Worm (Caenorhabditis elegans) whole organism, L3 larva: Measurements from ENCODE around the gene asb-2.

Experiments
- ZK546.5 ChIP-seq: sonication (generic microtip); optimal IDR thresholded peaks from 2 replicates; lab custom pipeline; 2017; ENCODE audit warnings: missing biosample characterization, missing genetic modification characterization
- ceh-16 ChIP-seq: sonication (generic microtip); optimal IDR thresholded peaks from 2 replicates; lab custom pipeline; 2017; ENCODE audit warnings: missing biosample characterization, missing genetic modification characterization
- ceh-28 ChIP-seq: fragments of 150-350 bp; optimal IDR thresholded peaks from 2 replicates; lab custom pipeline; 2014; ENCODE audit warnings: missing biosample characterization, missing genetic modification reagents, missing genetic modification characterization
- ceh-82 ChIP-seq: fragments of 150-350 bp; optimal IDR thresholded peaks from 2 replicates; lab custom pipeline; 2014; ENCODE audit warnings: missing biosample characterization, missing genetic modification characterization
- ceh-9 ChIP-seq: sonication (generic microtip); optimal IDR thresholded peaks from 2 replicates; lab custom pipeline; 2018; ENCODE audit warnings: missing biosample characterization, missing genetic modification characterization
- egl-27 ChIP-seq: sonication (generic microtip); optimal IDR thresholded peaks from 4 replicates; lab custom pipeline; 2017; ENCODE audit warnings: missing biosample characterization, missing genetic modification reagents, missing genetic modification characterization
- egl-5 ChIP-seq: fragments of 150-350 bp; optimal IDR thresholded peaks from 2 replicates; lab custom pipeline; 2017; ENCODE audit warnings: missing biosample characterization, missing genetic modification reagents, missing genetic modification characterization, inconsistent platforms
- elt-1 ChIP-seq: fragments of 150-350 bp; optimal IDR thresholded peaks from 2 replicates; lab custom pipeline; 2014; ENCODE audit warnings: missing biosample characterization, missing genetic modification characterization
- elt-2 ChIP-seq: sonication (generic microtip); optimal IDR thresholded peaks from 2 replicates; lab custom pipeline; 2016; ENCODE audit warnings: missing genetic modification reagents, mild to moderate bottlenecking, missing genetic modification characterization, missing compliant biosample characterization
- elt-3 ChIP-seq, 3 experiments: fragments of 150-350 bp in 1 of 3; sonication (generic microtip) in 2 of 3; optimal IDR thresholded peaks; 2 replicates in 2 of 3; 4 replicates in 1 of 3; lab custom pipeline; 2014 to 2017; ENCODE audit warnings: missing biosample characterization in 3 of 3, missing genetic modification characterization in 3 of 3
- eor-1 ChIP-seq, 2 experiments: fragments of 150-350 bp; optimal IDR thresholded peaks; 2 replicates each; lab custom pipeline; 2014 to 2018; ENCODE audit warnings: missing biosample characterization in 2 of 2, missing genetic modification characterization in 2 of 2
- fkh-10 ChIP-seq: sonication (generic microtip); optimal IDR thresholded peaks from 2 replicates; lab custom pipeline; 2017; ENCODE audit warnings: missing biosample characterization, missing genetic modification reagents, missing genetic modification characterization
- fos-1 ChIP-seq: fragments of 150-350 bp; optimal IDR thresholded peaks from 2 replicates; lab custom pipeline; 2014; ENCODE audit warnings: missing biosample characterization, missing genetic modification characterization
- jun-1 ChIP-seq: fragments of 150-350 bp; optimal IDR thresholded peaks from 2 replicates; lab custom pipeline; 2014; ENCODE audit warnings: missing biosample characterization, missing genetic modification reagents, missing genetic modification characterization
- lin-15B ChIP-seq: fragments of 150-350 bp; optimal IDR thresholded peaks from 2 replicates; lab custom pipeline; 2014; ENCODE audit warnings: missing biosample characterization, missing genetic modification characterization
- lin-39 ChIP-seq: fragments of 150-350 bp; optimal IDR thresholded peaks from 2 replicates; lab custom pipeline; 2018; ENCODE audit warnings: missing biosample characterization, missing genetic modification reagents, missing genetic modification characterization
- lsy-12 ChIP-seq: sonication (generic microtip); optimal IDR thresholded peaks from 2 replicates; lab custom pipeline; 2016; ENCODE audit warnings: mild to moderate bottlenecking, missing genetic modification characterization, missing compliant biosample characterization
- mdl-1 ChIP-seq: fragments of 150-350 bp; optimal IDR thresholded peaks from 2 replicates; lab custom pipeline; 2014; ENCODE audit warnings: missing biosample characterization, missing genetic modification characterization
- nfya-1 ChIP-seq: sonication (generic microtip); optimal IDR thresholded peaks from 2 replicates; lab custom pipeline; 2017; ENCODE audit warnings: missing genetic modification characterization, mild to moderate bottlenecking, missing compliant biosample characterization, antibody characterized with exemption, moderate library complexity; ENCODE audit not compliant: insufficient read depth
- nhr-11 ChIP-seq: fragments of 150-350 bp; optimal IDR thresholded peaks from 2 replicates; lab custom pipeline; 2014; ENCODE audit warnings: missing biosample characterization, missing genetic modification characterization
- nhr-12 ChIP-seq: fragments of 150-350 bp; optimal IDR thresholded peaks from 2 replicates; lab custom pipeline; 2014; ENCODE audit warnings: missing biosample characterization, missing genetic modification characterization
- nhr-23 ChIP-seq: fragments of 150-350 bp; optimal IDR thresholded peaks from 2 replicates; lab custom pipeline; 2014; ENCODE audit warnings: missing biosample characterization, missing genetic modification reagents, missing genetic modification characterization
- nhr-237 ChIP-seq: fragments of 150-350 bp; optimal IDR thresholded peaks from 2 replicates; lab custom pipeline; 2014; ENCODE audit warnings: missing biosample characterization, missing genetic modification characterization
- nhr-25 ChIP-seq: sonication (generic microtip); optimal IDR thresholded peaks from 2 replicates; lab custom pipeline; 2017; ENCODE audit warnings: missing biosample characterization, missing genetic modification characterization
- nhr-43 ChIP-seq: sonication (generic microtip); optimal IDR thresholded peaks from 2 replicates; lab custom pipeline; 2016; ENCODE audit warnings: mild to moderate bottlenecking, missing genetic modification characterization, missing compliant biosample characterization; ENCODE audit not compliant: poor library complexity, severe bottlenecking
- nhr-67 ChIP-seq: fragments of 150-350 bp; optimal IDR thresholded peaks from 2 replicates; lab custom pipeline; 2014; ENCODE audit warnings: missing biosample characterization, missing genetic modification characterization
- nhr-76 ChIP-seq: fragments of 150-350 bp; sonication (generic microtip); optimal IDR thresholded peaks from 5 replicates; lab custom pipeline; 2014; ENCODE audit warnings: missing biosample characterization, missing genetic modification characterization
- pqm-1 ChIP-seq: fragments of 150-350 bp; optimal IDR thresholded peaks from 2 replicates; lab custom pipeline; 2017; ENCODE audit warnings: missing biosample characterization, missing genetic modification characterization, inconsistent platforms
- snpc-4 ChIP-seq: fragments of 150-350 bp; optimal IDR thresholded peaks from 2 replicates; lab custom pipeline; 2014; ENCODE audit warnings: missing biosample characterization, missing genetic modification characterization
- tbx-2 ChIP-seq: sonication (generic microtip); optimal IDR thresholded peaks from 2 replicates; lab custom pipeline; 2016; ENCODE audit warnings: mild to moderate bottlenecking, missing genetic modification characterization, missing compliant biosample characterization
- unc-39 ChIP-seq: sonication (generic microtip); optimal IDR thresholded peaks from 4 replicates; lab custom pipeline; 2017; ENCODE audit warnings: missing biosample characterization, missing genetic modification characterization
- unc-62 ChIP-seq: fragments of 150-350 bp; sonication (generic microtip); optimal IDR thresholded peaks from 4 replicates; lab custom pipeline; 2014; ENCODE audit warnings: missing biosample characterization, missing genetic modification reagents, missing genetic modification characterization
- zag-1 ChIP-seq: fragments of 150-350 bp; optimal IDR thresholded peaks from 2 replicates; lab custom pipeline; 2014; ENCODE audit warnings: missing biosample characterization, missing genetic modification characterization
- ztf-11 ChIP-seq: fragments of 150-350 bp; optimal IDR thresholded peaks from 2 replicates; lab custom pipeline; 2014; ENCODE audit warnings: missing biosample characterization, missing genetic modification characterization
- ztf-4 ChIP-seq: fragments of 150-350 bp; optimal IDR thresholded peaks from 2 replicates; lab custom pipeline; 2014; ENCODE audit warnings: missing biosample characterization, missing genetic modification characterization

asb-2 gene

DNA sequence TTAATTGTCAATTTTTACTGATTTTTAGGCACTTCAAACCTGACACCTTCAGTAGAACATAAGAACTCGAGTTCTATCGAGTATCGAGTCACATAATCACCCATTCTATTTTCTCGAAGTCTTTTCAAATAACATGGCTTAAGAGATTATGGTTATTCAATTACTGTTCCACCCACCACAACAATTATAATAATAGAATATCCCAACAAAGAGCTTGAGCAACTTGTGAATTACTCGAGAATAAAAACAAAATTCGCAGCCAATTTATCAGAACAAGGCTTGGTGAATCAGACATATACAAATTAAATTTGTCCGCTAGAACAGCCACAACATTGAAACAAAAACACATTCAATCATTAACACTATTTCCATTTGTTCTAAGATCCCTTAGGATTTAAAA lies 45.3 kb upstream of the asb-2 start:
- TF ChIP-seq fkh-10 (peak; percentile 33), nhr-25 (tag; lab: Kevin White, UChicago) (no peak)

DNA sequence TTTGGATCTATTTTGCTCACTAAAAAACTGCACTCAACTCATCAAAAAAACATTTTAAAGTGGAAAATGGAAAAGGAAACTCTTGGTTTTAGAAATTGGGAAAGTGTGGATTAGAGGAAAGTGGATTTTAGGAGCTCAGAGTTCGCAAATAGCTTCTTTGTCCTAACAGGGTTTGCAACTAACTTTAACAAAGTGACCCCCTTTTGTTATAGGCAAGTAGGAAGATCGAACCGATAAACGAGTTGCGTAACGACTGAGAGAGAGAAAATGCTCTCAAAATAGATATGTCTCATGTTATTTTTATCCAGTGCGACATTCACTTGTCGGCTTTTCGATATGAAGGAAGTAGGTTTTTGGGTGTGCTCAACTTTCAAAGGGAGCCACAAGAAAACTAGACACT lies 43.1 kb upstream of the asb-2 start:
- TF ChIP-seq unc-62 (GFP tag; lab: Kevin White, UChicago) (no peak), ZK546.5 (tag; lab: Kevin White, UChicago) (no peak), mdl-1 (no peak), fos-1 (tag; lab: Kevin White, UChicago) (no peak), nfya-1 (tag; lab: Kevin White, UChicago) (no peak), lin-39 (tag; lab: Kevin White, UChicago) (no peak), nhr-67 (tag; lab: Kevin White, UChicago) (no peak), zag-1 (no peak), ceh-9 (no peak)
- TF ChIP-seq, all 47 proteins: peak for 0

DNA sequence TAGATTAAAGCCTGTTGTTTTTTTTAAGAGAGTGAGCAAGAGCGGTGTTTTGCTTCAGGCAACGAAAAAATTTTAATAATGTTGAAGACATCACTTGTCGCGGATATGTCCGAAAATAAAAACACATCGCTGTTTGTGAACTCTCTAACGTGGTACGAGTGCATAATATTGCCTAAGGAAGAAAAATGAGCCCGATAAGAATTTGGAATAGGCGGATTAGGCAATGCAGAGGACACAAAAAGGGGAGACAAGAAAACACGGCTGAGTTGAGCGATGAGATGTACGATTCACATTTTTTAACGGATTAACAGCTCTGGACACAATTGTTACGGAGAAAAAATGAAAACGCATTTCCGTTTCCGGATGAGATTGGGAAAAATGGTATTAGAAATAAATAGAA lies 42.2 kb upstream of the asb-2 start:
- TF ChIP-seq lsy-12: no peak
- TF ChIP-seq nhr-11: no peak
- TF ChIP-seq fkh-10: no peak
- no peak for TF ChIP-seq ztf-4
- no peak for TF ChIP-seq nhr-237 (tag; lab: Kevin White, UChicago)
- no peak for TF ChIP-seq egl-27 (tag; lab: Kevin White, UChicago)
- no peak for TF ChIP-seq nhr-23 (tag; lab: Kevin White, UChicago)
- TF ChIP-seq nhr-25 (tag; lab: Kevin White, UChicago): no peak
- no peak for TF ChIP-seq eor-1 (tag; optimal IDR thresholded peaks at IDR 0.05; lab: Kevin White, UChicago)
- no peak for TF ChIP-seq lin-39 (tag; lab: Kevin White, UChicago)
- TF ChIP-seq unc-62 (GFP tag; lab: Kevin White, UChicago): no peak
- no peak for TF ChIP-seq ceh-9
- no peak for TF ChIP-seq nhr-43 (tag; lab: Kevin White, UChicago)
- TF ChIP-seq snpc-4: no peak
- TF ChIP-seq nhr-76 (tag; lab: Kevin White, UChicago): no peak
- no peak for TF ChIP-seq elt-3 (tag; optimal IDR thresholded peaks at IDR 0.05; lab: Kevin White, UChicago)

DNA sequence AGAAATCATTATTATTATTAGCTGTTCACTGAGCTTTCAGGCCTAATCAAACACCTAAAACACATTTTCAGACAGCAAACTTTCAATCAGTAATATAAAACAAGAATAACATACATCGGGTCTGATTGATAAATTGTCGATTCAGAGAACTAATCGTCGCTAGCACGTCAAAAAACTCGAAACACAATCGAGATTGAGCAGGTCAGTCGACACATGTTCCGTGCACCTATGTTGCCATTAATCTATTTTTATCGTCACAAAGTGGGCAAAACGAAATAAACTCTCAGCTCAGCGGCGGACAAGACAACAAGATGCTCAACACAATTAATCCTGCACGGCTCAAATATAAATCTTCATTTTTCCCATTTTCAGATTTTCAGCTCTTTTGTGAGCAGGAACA lies 40.2 kb upstream of the asb-2 start:
- TF ChIP-seq eor-1 (tag; optimal IDR thresholded peaks at IDR 0.05; lab: Kevin White, UChicago) (no peak), ztf-11 (tag; lab: Kevin White, UChicago) (no peak), elt-2 (tag; lab: Kevin White, UChicago) (no peak)

DNA sequence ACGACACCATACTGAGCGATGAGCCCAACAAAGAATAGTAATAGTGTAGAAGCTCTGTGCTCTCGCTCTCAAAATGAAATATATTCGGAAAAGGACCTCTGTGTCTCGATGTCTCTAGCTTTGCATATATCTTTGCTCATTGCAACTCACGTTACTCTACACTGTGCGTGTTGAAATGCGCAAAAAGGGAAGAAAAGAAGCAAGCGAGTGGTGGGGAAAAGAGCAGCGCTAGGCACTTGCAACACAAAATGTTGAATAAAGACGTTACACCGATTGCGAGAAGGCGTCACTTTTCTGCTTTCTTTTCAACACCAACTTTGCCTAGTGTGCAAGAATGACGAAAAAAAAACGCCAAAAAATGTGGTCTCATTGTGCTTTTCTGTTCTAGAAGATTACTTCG lies 35.0 kb upstream of the asb-2 start:
- TF ChIP-seq ceh-16 (tag; lab: Kevin White, UChicago): no peak
- no peak for TF ChIP-seq nhr-11
- peak; percentile 43 for TF ChIP-seq lin-39 (tag; lab: Kevin White, UChicago)
- TF ChIP-seq nfya-1 (tag; lab: Kevin White, UChicago): peak; percentile 24
- no peak for TF ChIP-seq egl-27 (tag; lab: Kevin White, UChicago)
- no peak for TF ChIP-seq ceh-82 (tag; lab: Kevin White, UChicago)
- TF ChIP-seq nhr-23 (tag; lab: Kevin White, UChicago): no peak
- peak; percentile 57 for TF ChIP-seq fkh-10

DNA sequence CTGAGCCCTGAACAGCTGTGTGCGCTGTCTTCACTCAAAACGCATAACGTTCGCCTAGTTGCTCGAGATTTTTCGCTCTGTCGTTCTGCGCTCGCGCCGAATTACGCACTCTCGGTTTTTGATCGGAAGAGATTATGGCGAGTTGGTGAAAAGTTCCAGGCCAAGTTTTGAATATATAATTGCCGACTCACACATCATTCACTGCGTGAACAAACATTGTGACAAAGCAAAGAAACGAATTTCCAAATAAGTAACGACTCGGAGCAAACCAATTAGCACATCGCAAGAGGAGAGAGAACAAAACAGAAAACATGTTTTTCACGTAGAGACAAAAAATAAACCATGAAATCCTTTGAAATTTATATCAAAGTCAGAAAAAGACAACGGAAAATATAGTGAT lies 34.2 kb upstream of the asb-2 start:
- TF ChIP-seq lin-15B (tag; lab: Kevin White, UChicago): no peak
- TF ChIP-seq ceh-28 (tag; lab: Kevin White, UChicago): no peak
- TF ChIP-seq nhr-23 (tag; lab: Kevin White, UChicago): no peak
- TF ChIP-seq jun-1: no peak
- no peak for TF ChIP-seq pqm-1 (tag; lab: Kevin White, UChicago)
- no peak for TF ChIP-seq nfya-1 (tag; lab: Kevin White, UChicago)
- no peak for TF ChIP-seq zag-1
- no peak for TF ChIP-seq eor-1 (tag; optimal IDR thresholded peaks at IDR 0.05; lab: Kevin White, UChicago)
- TF ChIP-seq mdl-1: no peak
- TF ChIP-seq ceh-9: no peak
- TF ChIP-seq egl-5 (tag; lab: Kevin White, UChicago): no peak
- TF ChIP-seq elt-1 (tag; lab: Kevin White, UChicago): no peak
- TF ChIP-seq unc-39 (tag; lab: Kevin White, UChicago): no peak
- TF ChIP-seq tbx-2 (tag; lab: Kevin White, UChicago): no peak
- TF ChIP-seq nhr-43 (tag; lab: Kevin White, UChicago): no peak
- no peak for TF ChIP-seq nhr-12 (tag; lab: Kevin White, UChicago)
- TF ChIP-seq fos-1 (tag; lab: Kevin White, UChicago): no peak
